Comparison of ENCODE assay signal across 2 worm cellular contexts in genomic region chrIII:9744525-9744924, ce11.
A peak's percentile ranks its signal among the peaks of the same experiment; 100 is the strongest.
TF ChIP-seq lines count a peak whose summit lies in the region.

No protein-coding gene starts in this region.

TF ChIP-seq in whole organism, L1 larva, 84 proteins besides CTCF, POLR2A, EP300 and RAD21 (continued from another document):
- peak; percentile 59 for TF ChIP-seq rnt-1 (tag; optimal IDR thresholded peaks at IDR 0.05; lab: Kevin White, UChicago)
- TF ChIP-seq C34B4.2 (tag; optimal IDR thresholded peaks at IDR 0.05; lab: Kevin White, UChicago) = no peak
- TF ChIP-seq lin-39 (tag; optimal IDR thresholded peaks at IDR 0.05; lab: Kevin White, UChicago) = no peak
- peak; percentile 73 for TF ChIP-seq lin-14 (GFP tag; optimal IDR thresholded peaks at IDR 0.05; lab: Kevin White, UChicago)
TF ChIP-seq in whole organism, L1 larva: peak in this region for 10.

TF ChIP-seq in whole organism, L2 larva, 48 proteins besides CTCF, POLR2A, EP300 and RAD21 (continued from another document):
- no peak for TF ChIP-seq nhr-23 (tag; optimal IDR thresholded peaks at IDR 0.05; lab: Kevin White, UChicago)
- peak; percentile 10 for TF ChIP-seq sma-9 (GFP tag; optimal IDR thresholded peaks at IDR 0.05; lab: Kevin White, UChicago)
- no peak for TF ChIP-seq sma-9 (tag; optimal IDR thresholded peaks at IDR 0.05; lab: Kevin White, UChicago)
- no peak for TF ChIP-seq elt-3 (tag; optimal IDR thresholded peaks at IDR 0.05; lab: Kevin White, UChicago)
- no peak for TF ChIP-seq unc-55 (GFP tag; optimal IDR thresholded peaks at IDR 0.05; lab: Kevin White, UChicago)
- no peak for TF ChIP-seq R02D3.7 (tag; optimal IDR thresholded peaks at IDR 0.05; lab: Kevin White, UChicago)
- no peak for TF ChIP-seq ztf-4 (tag; optimal IDR thresholded peaks at IDR 0.05; lab: Kevin White, UChicago)
- TF ChIP-seq zag-1 (tag; optimal IDR thresholded peaks at IDR 0.05; lab: Kevin White, UChicago) = no peak
- TF ChIP-seq alr-1 (tag; optimal IDR thresholded peaks at IDR 0.05; lab: Kevin White, UChicago) = no peak
